Fruit fly (Drosophila melanogaster) whole organism: Measurements from ENCODE around the gene Npc2h.

ENCODE experiments used
- pan ChIP-seq: fragments of >200 bp; optimal IDR thresholded peaks from 2 replicates; lab custom pipeline; 2017
- usp ChIP-seq: fragments of >200 bp; optimal IDR thresholded peaks from 2 replicates; lab custom pipeline; 2017; ENCODE audit warnings: missing biosample characterization, missing genetic modification characterization, mixed read lengths

DNA sequence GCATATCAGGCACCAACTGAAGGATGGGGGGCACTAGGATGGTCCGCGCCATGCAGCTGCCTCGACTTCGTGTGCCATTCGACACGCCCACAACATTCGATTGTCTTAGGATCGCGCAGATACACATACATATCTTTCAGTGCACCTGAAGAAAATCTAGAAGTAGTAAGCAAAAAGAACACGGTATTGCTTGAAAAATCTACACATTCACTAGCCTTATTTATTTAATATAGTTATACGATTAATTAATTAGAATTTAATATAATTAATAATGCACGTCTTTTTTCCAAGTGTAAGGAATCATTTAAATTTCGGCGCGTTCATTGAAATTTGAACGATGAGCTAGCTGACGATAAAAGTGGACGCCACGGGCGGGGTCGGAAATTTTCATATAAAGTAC lies 11.5 kb downstream of the Npc2h start:
- TF ChIP-seq pan (lab: Kevin White, UChicago) (no peak), usp (GFP tag; lab: Kevin White, UChicago) (no peak)
